Fruit fly (Drosophila melanogaster): Measurements from ENCODE around the gene CG5885.

Gene CG5885

DNA sequence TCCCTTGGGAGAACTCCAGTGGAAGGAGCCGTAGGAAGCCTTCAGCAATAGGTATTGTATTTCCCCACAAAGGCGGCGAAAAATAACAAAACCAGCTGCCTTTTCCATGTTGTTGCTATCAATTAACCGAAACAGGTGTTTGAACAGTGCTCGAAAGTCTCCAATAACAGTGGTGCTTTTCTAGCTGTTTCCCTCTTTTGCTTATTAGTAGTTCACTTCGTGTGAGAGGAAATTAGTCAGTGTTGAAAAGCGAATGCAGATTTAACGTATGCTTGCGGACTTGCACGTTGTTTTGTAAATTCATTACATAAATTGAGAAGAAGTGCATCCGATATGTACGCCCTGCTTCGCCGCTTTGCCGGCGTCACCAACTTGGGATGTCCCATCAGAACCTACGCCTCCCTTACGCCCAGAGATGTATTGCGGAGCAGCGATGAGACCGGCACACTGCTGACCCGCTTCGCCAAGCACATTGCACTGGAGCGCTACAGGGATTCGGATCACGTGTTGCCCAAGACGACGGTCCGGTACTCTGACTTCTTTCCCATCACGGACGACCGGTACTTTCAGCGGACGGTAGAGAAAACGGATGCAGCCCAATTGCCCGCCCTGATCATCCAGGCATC, 20.6 kb upstream of the CG5885 start, which contains the start of the genes Datp and CG4619 (continued):
- TF ChIP-seq CG8290 (GFP tag; optimal IDR thresholded peaks at IDR 0.05) (no peak), CG8290 (tag; optimal IDR thresholded peaks at IDR 0.05) (no peak), zen (tag; optimal IDR thresholded peaks at IDR 0.05) (peak; percentile 67), CG9817 (tag; optimal IDR thresholded peaks at IDR 0.05) (peak; percentile 39), Drgx (GFP tag; IDR thresholded peaks at IDR 0.05) (peak; percentile 36; the same call in 1 of the 2 replicates), Atf3 (GFP tag; optimal IDR thresholded peaks at IDR 0.05) (no peak), dpn (GFP tag; optimal IDR thresholded peaks at IDR 0.05) (peak; percentile 63 to 66), CG10267 (tag; optimal IDR thresholded peaks at IDR 0.05) (peak; percentile 92), CG15514 (GFP tag; optimal IDR thresholded peaks at IDR 0.05) (peak; percentile 97), peb (GFP tag; IDR thresholded peaks at IDR 0.05) (no peak), zfh1 (GFP tag; IDR thresholded peaks at IDR 0.05) (peak; percentile 52; the same call in 2 of the 3 replicates), CG2889 (GFP tag; IDR thresholded peaks at IDR 0.05) (0 out of 3 replicates have a peak, but pooled peaks have one; percentile 6), pzg (GFP tag; optimal IDR thresholded peaks at IDR 0.05) (peak; percentile 79), CG10431 (GFP tag; optimal IDR thresholded peaks at IDR 0.05) (peak; percentile 68), exex (tag; optimal IDR thresholded peaks at IDR 0.05) (peak; percentile 77)

DNA sequence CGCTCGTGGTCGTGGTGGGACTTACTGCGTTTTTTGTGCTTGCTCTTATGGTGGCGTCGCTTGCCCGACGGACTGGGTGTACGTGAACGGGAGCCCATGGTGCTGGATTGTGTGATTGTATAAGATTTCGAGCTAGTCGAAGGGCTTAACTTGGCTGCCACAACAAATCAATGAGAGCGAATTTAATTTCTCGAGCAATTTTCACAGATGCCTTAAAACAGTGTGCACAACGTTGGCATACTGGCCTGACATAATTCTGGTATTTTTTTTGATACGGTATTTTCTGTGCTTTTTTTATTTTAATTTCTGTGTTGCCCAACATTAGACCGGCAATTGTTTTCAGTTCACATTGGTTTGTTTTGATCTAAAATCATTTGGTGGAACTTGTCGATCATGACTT, 19.8 kb upstream of the CG5885 start, which contains the start of gene Arglu1:
TSS of gene Arglu1 (minus strand) at position 227 of the 400 bp plus-strand sequence.
- no peak for TF ChIP-seq CG1024 (GFP tag; IDR thresholded peaks at IDR 0.05)
- peak; percentile 15 for TF ChIP-seq pho (GFP tag; optimal IDR thresholded peaks at IDR 0.05)
- TF ChIP-seq Myb (GFP tag; optimal IDR thresholded peaks at IDR 0.05), result peak; percentile 26
- no peak for TF ChIP-seq CG1832 (GFP tag; optimal IDR thresholded peaks at IDR 0.05)
- TF ChIP-seq HmgD (GFP tag; optimal IDR thresholded peaks at IDR 0.05), result no peak
- TF ChIP-seq Dad (GFP tag; optimal IDR thresholded peaks at IDR 0.05), result peak; percentile 5
- TF ChIP-seq YL-1 (GFP tag; optimal IDR thresholded peaks at IDR 0.05), result peak; percentile 55
- peak; percentile 3 for TF ChIP-seq lilli (GFP tag; optimal IDR thresholded peaks at IDR 0.05)
- TF ChIP-seq Scr (GFP tag; IDR thresholded peaks at IDR 0.05; ENCODE audit: partially characterized antibody), result no peak
- TF ChIP-seq CG3995 (GFP tag; optimal IDR thresholded peaks at IDR 0.05), result peak; percentile 1
- TF ChIP-seq jumu (GFP tag; optimal IDR thresholded peaks at IDR 0.05), result peak; percentile 26
- TF ChIP-seq ems (GFP tag; optimal IDR thresholded peaks at IDR 0.05), result peak; percentile 28
- 0 out of 3 replicates have a peak, but pooled peaks have one; percentile 25 for TF ChIP-seq row (GFP tag; IDR thresholded peaks at IDR 0.05)
- peak; percentile 2 for TF ChIP-seq Sry-δ (GFP tag; optimal IDR thresholded peaks at IDR 0.05)
- no peak for TF ChIP-seq unpg (GFP tag; optimal IDR thresholded peaks at IDR 0.05)
- TF ChIP-seq CG3163 (GFP tag; optimal IDR thresholded peaks at IDR 0.05), result peak; percentile 14
- peak; percentile 85 for TF ChIP-seq MESR4 (GFP tag; optimal IDR thresholded peaks at IDR 0.05)
- peak; percentile 33 for TF ChIP-seq lab (GFP tag; optimal IDR thresholded peaks at IDR 0.05)
- no peak for TF ChIP-seq Dp (GFP tag; optimal IDR thresholded peaks at IDR 0.05)
- peak; percentile 26; the same call in 1 of the 2 replicates for TF ChIP-seq lmd (GFP tag; IDR thresholded peaks at IDR 0.05)
- TF ChIP-seq CG4617 (GFP tag; optimal IDR thresholded peaks at IDR 0.05; ENCODE audit: borderline replicate concordance), result peak; percentile 87
- peak; percentile 22 for TF ChIP-seq tin (GFP tag; optimal IDR thresholded peaks at IDR 0.05)
- TF ChIP-seq fd102C (GFP tag; optimal IDR thresholded peaks at IDR 0.05), result no peak
- peak; percentile 78 for TF ChIP-seq CG15514 (GFP tag; optimal IDR thresholded peaks at IDR 0.05)
- no peak for TF ChIP-seq Stat92E (GFP tag; optimal IDR thresholded peaks at IDR 0.05)
- no peak for TF ChIP-seq CG4282 (GFP tag; optimal IDR thresholded peaks at IDR 0.05)
- TF ChIP-seq CG34422 (GFP tag; IDR thresholded peaks at IDR 0.05), result peak; percentile 64; the same call in 1 of the 3 replicates
- no peak for TF ChIP-seq CG17186 (GFP tag; optimal IDR thresholded peaks at IDR 0.05)
- no peak for TF ChIP-seq Hey (tag; optimal IDR thresholded peaks at IDR 0.05)
- TF ChIP-seq CG2116 (GFP tag; optimal IDR thresholded peaks at IDR 0.05), result peak; percentile 0
- TF ChIP-seq zfh2 (GFP tag; optimal IDR thresholded peaks at IDR 0.05), result peak; percentile 58
- 0 out of 2 replicates have a peak, but pooled peaks have one; percentile 15 for TF ChIP-seq Xrp1 (GFP tag; IDR thresholded peaks at IDR 0.05)
- TF ChIP-seq NfI (GFP tag; optimal IDR thresholded peaks at IDR 0.05), result peak; percentile 26
- TF ChIP-seq CG32772 (GFP tag; IDR thresholded peaks at IDR 0.05), result peak; percentile 77
- peak; percentile 52 for TF ChIP-seq stwl (tag; optimal IDR thresholded peaks at IDR 0.05)
